Fruit fly (Drosophila melanogaster) whole organism, wandering third instar larva: ENCODE results near the gene CG43210.

Source experiments
- Abd-B ChIP-seq: fragments of >200 bp; optimal IDR thresholded peaks from 2 replicates; lab custom pipeline; 2017; ENCODE audit warnings: missing biosample characterization, missing genetic modification characterization
- CG32264 ChIP-seq: fragments of 200-800 bp; sonication (Bioruptor generic); optimal IDR thresholded peaks from 2 replicates; lab custom pipeline; 2016; ENCODE audit warnings: missing biosample characterization, missing genetic modification characterization
- CG9705 ChIP-seq: fragments of 200-800 bp; sonication (Bioruptor generic); optimal IDR thresholded peaks from 2 replicates; lab custom pipeline; 2018; ENCODE audit warnings: missing biosample characterization, mild to moderate bottlenecking, missing genetic modification characterization
- CrebA ChIP-seq: fragments of 200-800 bp; sonication (Bioruptor generic); optimal IDR thresholded peaks from 2 replicates; lab custom pipeline; 2016; ENCODE audit warnings: missing biosample characterization, mild to moderate bottlenecking, missing genetic modification characterization, borderline replicate concordance
- Dfd ChIP-seq: fragments of >200 bp; optimal IDR thresholded peaks from 2 replicates; lab custom pipeline; 2017; ENCODE audit warnings: missing biosample characterization, missing genetic modification characterization
- Dif ChIP-seq: fragments of 200-275, 200-300 bp; sonication (Bioruptor generic); optimal IDR thresholded peaks from 2 replicates; lab custom pipeline; 2018; ENCODE audit warnings: missing biosample characterization, missing genetic modification characterization; ENCODE audit not compliant: partially characterized antibody
- GATAd ChIP-seq: sonication (Bioruptor generic); optimal IDR thresholded peaks from 2 replicates; lab custom pipeline; 2016; ENCODE audit warnings: missing biosample characterization, missing genetic modification characterization
- HLH106 ChIP-seq: fragments of 200-800 bp; optimal IDR thresholded peaks from 3 replicates; lab custom pipeline; 2019; ENCODE audit warnings: missing biosample characterization, mild to moderate bottlenecking, missing genetic modification characterization, moderate library complexity
- Hnf4 ChIP-seq: fragments of 200-800 bp; sonication (Bioruptor generic); optimal IDR thresholded peaks from 2 replicates; lab custom pipeline; 2016; ENCODE audit warnings: missing biosample characterization, mild to moderate bottlenecking, missing genetic modification characterization
- Hr78 ChIP-seq: fragments of >200 bp; optimal IDR thresholded peaks from 2 replicates; lab custom pipeline; 2017; ENCODE audit warnings: missing biosample characterization, missing genetic modification characterization
- Hr83 ChIP-seq: fragments of 200-300 bp; sonication (Bioruptor generic); optimal IDR thresholded peaks from 2 replicates; lab custom pipeline; 2016; ENCODE audit warnings: missing biosample characterization, mild to moderate bottlenecking, missing genetic modification characterization, moderate library complexity; ENCODE audit not compliant: poor library complexity, severe bottlenecking
- Jra ChIP-seq: sonication (Bioruptor generic); optimal IDR thresholded peaks from 2 replicates; lab custom pipeline; 2016; ENCODE audit warnings: missing biosample characterization, missing genetic modification characterization
- Mio ChIP-seq: sonication (Bioruptor generic); optimal IDR thresholded peaks from 2 replicates; lab custom pipeline; 2016; ENCODE audit warnings: missing biosample characterization, missing genetic modification characterization
- Myc ChIP-seq: fragments of >200 bp; optimal IDR thresholded peaks from 2 replicates; lab custom pipeline; 2017
- N ChIP-seq: fragments of >200 bp; optimal IDR thresholded peaks from 2 replicates; lab custom pipeline; 2018; ENCODE audit warnings: missing biosample characterization, missing external identifiers, missing genetic modification characterization
- OdsH ChIP-seq: fragments of 200-800 bp; sonication (Bioruptor generic); optimal IDR thresholded peaks from 2 replicates; lab custom pipeline; 2016; ENCODE audit warnings: missing biosample characterization, mild to moderate bottlenecking, missing genetic modification characterization
- Rel ChIP-seq, 2 experiments: fragments of 200-800 bp; sonication (Bioruptor generic) in 1 of 2; optimal IDR thresholded peaks; 2 replicates in 1 of 2; 3 replicates in 1 of 2; lab custom pipeline; 2016 to 2019; ENCODE audit warnings: mild to moderate bottlenecking in 2 of 2, missing biosample characterization in 2 of 2, missing genetic modification characterization in 2 of 2, moderate library complexity in 1 of 2
- Sp1 ChIP-seq: fragments of 200-800 bp; sonication (Bioruptor generic); optimal IDR thresholded peaks from 3 replicates; lab custom pipeline; 2019; ENCODE audit warnings: missing biosample characterization, mild to moderate bottlenecking, missing genetic modification characterization, moderate library complexity
- Vsx2 ChIP-seq: fragments of 200-300, 225-300 bp; sonication (Bioruptor generic); optimal IDR thresholded peaks from 2 replicates; lab custom pipeline; 2018; ENCODE audit warnings: missing biosample characterization, missing genetic modification characterization; ENCODE audit not compliant: partially characterized antibody
- br ChIP-seq: fragments of 200-800 bp; sonication (Bioruptor generic); optimal IDR thresholded peaks from 2 replicates; lab custom pipeline; 2016; ENCODE audit warnings: missing biosample characterization, missing genetic modification characterization
- brk ChIP-seq: fragments of 200-800 bp; sonication (Bioruptor generic); optimal IDR thresholded peaks from 2 replicates; lab custom pipeline; 2016; ENCODE audit warnings: missing biosample characterization, mild to moderate bottlenecking, missing genetic modification characterization
- dl ChIP-seq, 2 experiments: fragments of 175-275, 200-275 bp in 1 of 2; fragments of 200-275 bp in 1 of 2; sonication (Bioruptor generic); optimal IDR thresholded peaks; lab custom pipeline; 2018; ENCODE audit warnings: mild to moderate bottlenecking in 2 of 2, missing biosample characterization in 2 of 2, missing genetic modification characterization in 2 of 2, moderate library complexity in 2 of 2; ENCODE audit not compliant: partially characterized antibody in 2 of 2, insufficient read depth in 1 of 2
- dmrt93B ChIP-seq: fragments of 200-800 bp; sonication (Bioruptor generic); optimal IDR thresholded peaks from 2 replicates; lab custom pipeline; 2018; ENCODE audit warnings: missing biosample characterization, mild to moderate bottlenecking, missing genetic modification characterization
- dsf ChIP-seq: sonication (Bioruptor generic); optimal IDR thresholded peaks from 2 replicates; lab custom pipeline; 2016; ENCODE audit warnings: missing biosample characterization, missing genetic modification characterization, borderline replicate concordance
- ey ChIP-seq: fragments of 200-800 bp; sonication (Bioruptor generic); optimal IDR thresholded peaks from 2 replicates; lab custom pipeline; 2016; ENCODE audit warnings: missing biosample characterization, missing genetic modification characterization
- foxo ChIP-seq, 2 experiments: fragments of 200-800 bp; sonication (Bioruptor generic); optimal IDR thresholded peaks; 2 replicates in 1 of 2; 3 replicates in 1 of 2; lab custom pipeline; 2016 to 2017; ENCODE audit warnings: missing biosample characterization in 2 of 2, missing genetic modification characterization in 2 of 2
- fru ChIP-seq: fragments of 200-800 bp; sonication (Bioruptor generic); optimal IDR thresholded peaks from 3 replicates; lab custom pipeline; 2016; ENCODE audit warnings: missing biosample characterization, mild to moderate bottlenecking, missing genetic modification characterization
- h ChIP-seq: fragments of 200-800 bp; sonication (Bioruptor generic); optimal IDR thresholded peaks from 3 replicates; lab custom pipeline; 2016; ENCODE audit warnings: missing biosample characterization, mild to moderate bottlenecking, missing genetic modification characterization
- jim ChIP-seq: fragments of 175-275, 200-325 bp; sonication (Bioruptor generic); optimal IDR thresholded peaks from 2 replicates; lab custom pipeline; 2016; ENCODE audit warnings: missing biosample characterization, mild to moderate bottlenecking, missing genetic modification characterization
- lola ChIP-seq: fragments of >200 bp; optimal IDR thresholded peaks from 2 replicates; lab custom pipeline; 2017; ENCODE audit warnings: missing biosample characterization, missing genetic modification characterization
- pan ChIP-seq: fragments of >200 bp; optimal IDR thresholded peaks from 2 replicates; lab custom pipeline; 2017
- psq ChIP-seq: fragments of 200-800 bp; sonication (Bioruptor generic); optimal IDR thresholded peaks from 3 replicates; lab custom pipeline; 2017; ENCODE audit warnings: missing biosample characterization, mild to moderate bottlenecking, missing genetic modification characterization, moderate library complexity
- rgr ChIP-seq: fragments of 200-800 bp; sonication (Bioruptor generic); optimal IDR thresholded peaks from 3 replicates; lab custom pipeline; 2016; ENCODE audit warnings: missing biosample characterization, mild to moderate bottlenecking, missing genetic modification characterization
- sage ChIP-seq: fragments of 200-800 bp; sonication (Bioruptor generic); optimal IDR thresholded peaks from 2 replicates; lab custom pipeline; 2016; ENCODE audit warnings: missing biosample characterization, mild to moderate bottlenecking, missing genetic modification characterization
- sv ChIP-seq: fragments of 200-800 bp; sonication (Bioruptor generic); optimal IDR thresholded peaks from 3 replicates; lab custom pipeline; 2016; ENCODE audit warnings: missing biosample characterization, missing genetic modification characterization
- tai ChIP-seq: sonication (Bioruptor generic); optimal IDR thresholded peaks from 2 replicates; lab custom pipeline; 2016; ENCODE audit warnings: missing biosample characterization, missing genetic modification characterization
- usp ChIP-seq: fragments of >200 bp; optimal IDR thresholded peaks from 2 replicates; lab custom pipeline; 2017; ENCODE audit warnings: missing biosample characterization, missing genetic modification characterization
- woc ChIP-seq: sonication (Bioruptor generic); optimal IDR thresholded peaks from 2 replicates; lab custom pipeline; 2016; ENCODE audit warnings: missing biosample characterization, mild to moderate bottlenecking, missing genetic modification characterization

The CG43210 gene

dm6 chr3R:18582236-18582635, 17.3 kb upstream of the CG43210 start:
- peak; percentile 49 for TF ChIP-seq h (GFP tag; lab: Kevin White, UChicago)
- no peak for TF ChIP-seq fru
- peak; percentile 46 for TF ChIP-seq rgr (GFP tag; lab: Kevin White, UChicago)
- peak; percentile 7 for TF ChIP-seq OdsH
- peak; percentile 24 for TF ChIP-seq Hnf4
- TF ChIP-seq dmrt93B (GFP tag; lab: Kevin White, UChicago): no peak
- TF ChIP-seq psq: no peak
- no peak for TF ChIP-seq pan (lab: Kevin White, UChicago)
- TF ChIP-seq, all 38 proteins: peak for 4

dm6 chr3R:18580979-18581378, 16.0 kb upstream of the CG43210 start:
- TF ChIP-seq ey (GFP tag; lab: Kevin White, UChicago): no peak
- no peak for TF ChIP-seq Rel (GFP tag; optimal IDR thresholded peaks at IDR 0.05; lab: Kevin White, UChicago)
- TF ChIP-seq Rel (tag; optimal IDR thresholded peaks at IDR 0.05; lab: Kevin White, UChicago): peak; percentile 29
- TF ChIP-seq pan (lab: Kevin White, UChicago): no peak
- no peak for TF ChIP-seq jim (GFP tag; lab: Kevin White, UChicago)
- TF ChIP-seq Vsx2: no peak

- TF ChIP-seq usp (no peak), brk (GFP tag; lab: Kevin White, UChicago) (no peak), Jra (GFP tag; lab: Kevin White, UChicago) (no peak), Sp1 (GFP tag; lab: Kevin White, UChicago) (no peak), fru (peak; percentile 13), rgr (GFP tag; lab: Kevin White, UChicago) (no peak), dmrt93B (GFP tag; lab: Kevin White, UChicago) (no peak), Rel (GFP tag; optimal IDR thresholded peaks at IDR 0.05; lab: Kevin White, UChicago) (no peak), Rel (tag; optimal IDR thresholded peaks at IDR 0.05; lab: Kevin White, UChicago) (peak; percentile 91)
Measured at dm6 chr3R:18577739-18578417, 12.9 kb upstream of the CG43210 start.

DNA sequence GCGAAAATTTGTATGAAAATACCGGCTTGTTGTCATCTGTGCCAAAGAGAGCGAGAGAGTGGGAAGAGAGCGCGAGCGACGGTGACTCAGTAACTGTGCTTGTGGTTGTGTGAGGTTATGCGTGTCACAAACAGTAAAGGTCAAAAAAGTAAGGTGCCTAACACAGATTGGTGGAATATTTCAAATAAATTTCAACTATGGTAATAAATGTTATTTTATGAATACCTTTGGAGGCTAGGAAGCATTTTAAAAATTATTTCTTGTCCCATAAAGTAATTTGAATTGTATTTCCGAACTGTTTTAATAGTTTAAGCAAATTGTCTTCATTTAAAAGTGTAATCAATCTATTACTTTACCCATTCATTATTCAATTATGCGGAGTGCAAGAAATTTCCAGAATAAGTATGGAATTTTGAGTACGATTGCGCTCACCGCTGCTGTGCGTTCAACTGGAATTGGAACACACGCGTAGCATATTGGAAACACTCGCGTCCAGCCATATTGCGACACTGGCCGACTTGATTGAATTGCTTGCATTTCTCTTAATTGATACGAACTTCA, 8.8 kb upstream of the CG43210 start:
- peak; percentile 81 for TF ChIP-seq sage
- peak; percentile 94 for TF ChIP-seq h (GFP tag; lab: Kevin White, UChicago)
- peak; percentile 91 for TF ChIP-seq dmrt93B (GFP tag; lab: Kevin White, UChicago)
- TF ChIP-seq HLH106: peak; percentile 93
- peak; percentile 91 for TF ChIP-seq psq
- TF ChIP-seq Vsx2: peak; percentile 7
- TF ChIP-seq CrebA (GFP tag; lab: Kevin White, UChicago): peak; percentile 69
- TF ChIP-seq GATAd (GFP tag; lab: Kevin White, UChicago): peak; percentile 49
- peak; percentile 92 for TF ChIP-seq sv
- TF ChIP-seq Jra (GFP tag; lab: Kevin White, UChicago): peak; percentile 94
- no peak for TF ChIP-seq usp
- no peak for TF ChIP-seq Myc (lab: Kevin White, UChicago)
- TF ChIP-seq fru: peak; percentile 95
- TF ChIP-seq CG9705 (GFP tag; lab: Kevin White, UChicago): peak; percentile 51
- peak; percentile 96 for TF ChIP-seq ey (GFP tag; lab: Kevin White, UChicago)
- TF ChIP-seq Mio (GFP tag; lab: Kevin White, UChicago): peak; percentile 65
- peak; percentile 73 for TF ChIP-seq Dif (GFP tag; lab: Kevin White, UChicago)
- peak; percentile 87 for TF ChIP-seq tai (GFP tag; lab: Kevin White, UChicago)
- TF ChIP-seq dsf (GFP tag; lab: Kevin White, UChicago): peak; percentile 46
- no peak for TF ChIP-seq N (GFP tag; lab: Kevin White, UChicago)
- TF ChIP-seq rgr (GFP tag; lab: Kevin White, UChicago): peak; percentile 95
- TF ChIP-seq dl (GFP tag; optimal IDR thresholded peaks at IDR 0.05; lab: Kevin White, UChicago; ENCODE audit: insufficient read depth in 1 of 2, partially characterized antibody in 2 of 2): peak; percentile 74 to 77
- peak; percentile 95 for TF ChIP-seq br (GFP tag; lab: Kevin White, UChicago)
- peak; percentile 83 for TF ChIP-seq CG32264 (GFP tag; lab: Kevin White, UChicago)
- peak; percentile 49 to 95 for TF ChIP-seq foxo (GFP tag; optimal IDR thresholded peaks at IDR 0.05; lab: Kevin White, UChicago)
- TF ChIP-seq jim (GFP tag; lab: Kevin White, UChicago): peak; percentile 5
- TF ChIP-seq Rel (GFP tag; optimal IDR thresholded peaks at IDR 0.05; lab: Kevin White, UChicago): peak; percentile 44
- TF ChIP-seq Rel (tag; optimal IDR thresholded peaks at IDR 0.05; lab: Kevin White, UChicago): peak; percentile 50
- no peak for TF ChIP-seq Abd-B (GFP tag; lab: Kevin White, UChicago)
- TF ChIP-seq pan (lab: Kevin White, UChicago): no peak
- TF ChIP-seq Hnf4: peak; percentile 92
- peak; percentile 87 for TF ChIP-seq woc
- peak; percentile 82 for TF ChIP-seq brk (GFP tag; lab: Kevin White, UChicago)
- TF ChIP-seq Hr83 (GFP tag; lab: Kevin White, UChicago): peak; percentile 25
- peak; percentile 97 for TF ChIP-seq OdsH
- TF ChIP-seq Hr78: no peak
- no peak for TF ChIP-seq lola (GFP tag; lab: Kevin White, UChicago)
- peak; percentile 92 for TF ChIP-seq Sp1 (GFP tag; lab: Kevin White, UChicago)
- TF ChIP-seq Dfd (GFP tag; lab: Kevin White, UChicago): peak; percentile 36
